Worm (Caenorhabditis elegans) whole organism, mixed stage, embryonic: ENCODE results near the gene ZK666.12.

Experiments used
- bed-3 ChIP-seq: fragments of 200-800 bp; sonication (Bioruptor generic); optimal IDR thresholded peaks from 3 replicates; lab custom pipeline; 2018; ENCODE audit warnings: mild to moderate bottlenecking, missing genetic modification characterization, moderate library complexity, missing compliant biosample characterization
- ces-1 ChIP-seq: fragments of 150-350 bp; optimal IDR thresholded peaks from 2 replicates; lab custom pipeline; 2014; ENCODE audit warnings: missing biosample characterization, missing genetic modification reagents, missing genetic modification characterization
- elt-1 ChIP-seq: sonication (generic microtip); optimal IDR thresholded peaks from 2 replicates; lab custom pipeline; 2017; ENCODE audit warnings: missing genetic modification characterization, mild to moderate bottlenecking, missing compliant biosample characterization, antibody characterized with exemption, moderate library complexity, borderline replicate concordance; ENCODE audit not compliant: insufficient read depth
- lsy-2 ChIP-seq: fragments of 150-350 bp; optimal IDR thresholded peaks from 2 replicates; lab custom pipeline; 2014; ENCODE audit warnings: missing biosample characterization, missing genetic modification characterization
- nhr-237 ChIP-seq: fragments of 150-350 bp; optimal IDR thresholded peaks from 2 replicates; lab custom pipeline; 2014; ENCODE audit warnings: missing biosample characterization, missing genetic modification characterization
- nhr-28 ChIP-seq: fragments of 150-350 bp; optimal IDR thresholded peaks from 2 replicates; lab custom pipeline; 2014; ENCODE audit warnings: missing biosample characterization, missing genetic modification characterization
- nhr-76 ChIP-seq: sonication (generic microtip); optimal IDR thresholded peaks from 2 replicates; lab custom pipeline; 2017; ENCODE audit warnings: missing biosample characterization, missing genetic modification characterization
- snpc-4 ChIP-seq: fragments of 150-350 bp; optimal IDR thresholded peaks from 2 replicates; lab custom pipeline; 2014; ENCODE audit warnings: missing biosample characterization, missing genetic modification characterization
- sptf-1 ChIP-seq: sonication (generic microtip); optimal IDR thresholded peaks from 2 replicates; lab custom pipeline; 2017; ENCODE audit warnings: mild to moderate bottlenecking, missing genetic modification characterization, moderate library complexity, missing compliant biosample characterization
- unc-62 ChIP-seq: fragments of 150-350 bp; optimal IDR thresholded peaks from 2 replicates; lab custom pipeline; 2014; ENCODE audit warnings: missing biosample characterization, missing genetic modification reagents, missing genetic modification characterization
- ztf-11 ChIP-seq: fragments of 150-350 bp; optimal IDR thresholded peaks from 2 replicates; lab custom pipeline; 2014; ENCODE audit warnings: missing biosample characterization, missing genetic modification characterization

DNA sequence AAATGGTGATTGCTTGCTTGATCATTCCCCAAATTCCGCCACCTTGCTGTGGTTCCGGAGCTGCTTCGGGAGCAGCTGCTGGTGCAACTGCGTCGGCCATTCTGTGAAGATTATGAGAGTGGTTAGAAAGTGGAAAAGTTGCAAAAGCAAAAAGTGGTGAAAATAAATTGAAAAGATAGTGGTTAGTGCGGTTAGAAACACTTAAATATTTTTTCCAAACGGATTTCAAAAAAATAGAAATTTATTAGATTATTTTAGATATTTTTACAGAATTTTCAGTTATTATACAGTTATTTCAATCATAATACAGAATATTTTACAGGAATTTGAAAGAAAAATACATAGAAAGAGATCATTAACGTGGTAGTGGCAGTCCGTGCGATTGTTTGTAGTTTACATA lies 41.6 kb downstream of the ZK666.12 start, which contains the start of gene R166.2:
- TF ChIP-seq elt-1 (no peak), ztf-11 (no peak), nhr-28 (tag; lab: Kevin White, UChicago) (no peak), bed-3 (no peak), unc-62 (GFP tag; lab: Kevin White, UChicago) (no peak), nhr-76 (no peak), sptf-1 (no peak), snpc-4 (tag; lab: Kevin White, UChicago) (no peak), nhr-237 (tag; lab: Kevin White, UChicago) (no peak), lsy-2 (tag; lab: Kevin White, UChicago) (no peak), ces-1 (GFP tag; lab: Kevin White, UChicago) (no peak)
